Worm (Caenorhabditis elegans) whole organism, midembryonic: ENCODE data around the gene ugt-55.

Source experiments
- flt-1 ChIP-seq: fragments of 200-800 bp; sonication (Bioruptor generic); IDR thresholded peaks from 2 replicates; pipeline ENCODE4 v1.3.6; 2022; ENCODE audit warnings: missing genetic modification characterization, missing compliant biosample characterization
- klf-2 ChIP-seq: fragments of 200-800 bp; sonication (Bioruptor generic); conservative IDR thresholded peaks from 2 replicates; pipeline ENCODE4 v1.3.6; 2022; ENCODE audit warnings: missing genetic modification reagents, missing genetic modification characterization, missing compliant biosample characterization
- med-1 ChIP-seq: sonication (generic microtip); optimal IDR thresholded peaks from 2 replicates; lab custom pipeline; 2017; ENCODE audit warnings: missing genetic modification characterization, mild to moderate bottlenecking, missing compliant biosample characterization, antibody characterized with exemption, missing genetic modification reagents; ENCODE audit not compliant: insufficient read depth
- ref-1 ChIP-seq: fragments of 200-800 bp; sonication (Bioruptor generic); conservative IDR thresholded peaks from 2 replicates; pipeline ENCODE4 v1.3.6; 2022; ENCODE audit warnings: missing genetic modification reagents, missing genetic modification characterization, missing compliant biosample characterization
- tab-1 ChIP-seq: fragments of 200-800 bp; sonication (Bioruptor generic); IDR thresholded peaks from 2 replicates; pipeline ENCODE4 v1.3.6; 2022; ENCODE audit warnings: missing genetic modification characterization, missing compliant biosample characterization
- ztf-23 ChIP-seq: fragments of 200-800 bp; sonication (Bioruptor generic); IDR thresholded peaks from 2 replicates; pipeline ENCODE4 v1.3.6; 2022; ENCODE audit warnings: missing genetic modification reagents, missing genetic modification characterization, missing compliant biosample characterization
- ztf-29 ChIP-seq: fragments of 200-800 bp; sonication (Bioruptor generic); IDR thresholded peaks from 2 replicates; pipeline ENCODE4 v1.3.6; 2022; ENCODE audit warnings: missing genetic modification reagents, missing genetic modification characterization, missing compliant biosample characterization

DNA sequence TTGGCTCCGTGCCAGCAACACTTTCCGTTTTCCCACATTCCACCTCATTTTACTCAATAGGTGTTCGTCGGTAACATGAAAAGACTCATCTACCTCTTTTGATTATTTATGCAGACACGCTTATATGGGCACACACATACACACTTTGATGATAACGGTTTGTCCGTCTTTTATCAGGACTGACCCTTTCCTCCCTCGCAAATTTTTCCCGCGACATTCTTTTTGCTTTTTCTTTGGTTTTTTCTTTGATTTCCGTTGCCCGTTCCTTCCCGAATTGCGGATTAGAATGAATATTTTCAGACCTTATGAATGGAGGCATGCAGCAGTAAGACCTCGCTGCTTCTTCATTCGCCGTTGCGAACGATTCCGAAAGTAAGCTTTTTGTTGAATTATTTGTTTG, 43.5 kb upstream of the ugt-55 start, which contains the start of gene vab-8:
- TF ChIP-seq tab-1 (GFP tag; lab: Robert Waterston, UW) (no peak), klf-2 (GFP tag; lab: Robert Waterston, UW) (no peak), ztf-23 (no peak), flt-1 (no peak), med-1 (GFP tag; lab: Kevin White, UChicago) (no peak), ztf-29 (no peak), ref-1 (no peak)
